Fruit fly (Drosophila melanogaster): ENCODE data around the gene squ.

Gene squ

dm6 chr2L:16684908-16685611, 5.2 kb downstream of the squ start (continued):
- no peak for TF ChIP-seq ken (GFP tag; IDR thresholded peaks at IDR 0.05)
- TF ChIP-seq sna (GFP tag; IDR thresholded peaks at IDR 0.05; ENCODE audit: partially characterized antibody) = no peak
- TF ChIP-seq ranshi (GFP tag; IDR thresholded peaks at IDR 0.05) = no peak
- no peak for TF ChIP-seq C15 (GFP tag; IDR thresholded peaks at IDR 0.05)
- no peak for TF ChIP-seq Bteb2 (GFP tag; optimal IDR thresholded peaks at IDR 0.05)
- TF ChIP-seq CG11696 (GFP tag; IDR thresholded peaks at IDR 0.05) = no peak
- TF ChIP-seq CG10147 (GFP tag; optimal IDR thresholded peaks at IDR 0.05) = peak; percentile 70
- no peak for TF ChIP-seq D (optimal IDR thresholded peaks at IDR 0.05)
- TF ChIP-seq D (GFP tag; optimal IDR thresholded peaks at IDR 0.05) = peak; percentile 31
- TF ChIP-seq MBD-R2 (GFP tag; IDR thresholded peaks at IDR 0.05) = no peak
- peak; percentile 1 for TF ChIP-seq zen (tag; optimal IDR thresholded peaks at IDR 0.05)
- peak; percentile 25 for TF ChIP-seq Max (GFP tag; optimal IDR thresholded peaks at IDR 0.05)
- no peak for TF ChIP-seq jumu (GFP tag; optimal IDR thresholded peaks at IDR 0.05)
- TF ChIP-seq lab (GFP tag; optimal IDR thresholded peaks at IDR 0.05) = peak; percentile 71
- no peak for TF ChIP-seq da (GFP tag; optimal IDR thresholded peaks at IDR 0.05)
- no peak for TF ChIP-seq ac (GFP tag; optimal IDR thresholded peaks at IDR 0.05)
- peak in 1 of 3 experiments; percentile 33 for TF ChIP-seq lola (GFP tag; optimal IDR thresholded peaks at IDR 0.05)
- no peak for TF ChIP-seq Dip3 (GFP tag; optimal IDR thresholded peaks at IDR 0.05)
- TF ChIP-seq hbn (GFP tag; IDR thresholded peaks at IDR 0.05; ENCODE audit: partially characterized antibody) = 0 out of 2 replicates have a peak, but pooled peaks have one; percentile 18
- peak; percentile 53 for TF ChIP-seq Asciz (GFP tag; optimal IDR thresholded peaks at IDR 0.05)
- peak; percentile 30; the same call in 1 of the 2 replicates for TF ChIP-seq esg (GFP tag; conservative IDR thresholded peaks at IDR 0.05)
- TF ChIP-seq CG42726 (GFP tag; IDR thresholded peaks at IDR 0.05; ENCODE audit: partially characterized antibody) = no peak
- TF ChIP-seq CG12659 (GFP tag; optimal IDR thresholded peaks at IDR 0.05) = peak; percentile 59
- no peak for TF ChIP-seq onecut (GFP tag; IDR thresholded peaks at IDR 0.05)
- peak; percentile 72 for TF ChIP-seq Blimp-1 (GFP tag; optimal IDR thresholded peaks at IDR 0.05)
- TF ChIP-seq Hmr (GFP tag; optimal IDR thresholded peaks at IDR 0.05) = peak; percentile 78
- peak; percentile 80 for TF ChIP-seq phol (tag; optimal IDR thresholded peaks at IDR 0.05)
- no peak for TF ChIP-seq inv (GFP tag; IDR thresholded peaks at IDR 0.05; ENCODE audit: partially characterized antibody)
- TF ChIP-seq CG30020 (tag; optimal IDR thresholded peaks at IDR 0.05) = no peak
- no peak for TF ChIP-seq lbe (GFP tag; optimal IDR thresholded peaks at IDR 0.05)
- TF ChIP-seq CG7928 (GFP tag; optimal IDR thresholded peaks at IDR 0.05) = no peak
- peak; percentile 16 for TF ChIP-seq yki (optimal IDR thresholded peaks at IDR 0.05)
- TF ChIP-seq luna (GFP tag; optimal IDR thresholded peaks at IDR 0.05) = no peak
- no peak for TF ChIP-seq sc (optimal IDR thresholded peaks at IDR 0.05)
- TF ChIP-seq sc (GFP tag; optimal IDR thresholded peaks at IDR 0.05) = no peak
- TF ChIP-seq eve (GFP tag; optimal IDR thresholded peaks at IDR 0.05) = peak in 1 of 2 experiments; percentile 71
- no peak for TF ChIP-seq CG1529 (GFP tag; optimal IDR thresholded peaks at IDR 0.05)
- no peak for TF ChIP-seq Gug (GFP tag; IDR thresholded peaks at IDR 0.05)
- TF ChIP-seq Hr78 (GFP tag; optimal IDR thresholded peaks at IDR 0.05) = peak in 1 of 2 experiments; percentile 42
- TF ChIP-seq pfk (GFP tag; optimal IDR thresholded peaks at IDR 0.05) = no peak
- TF ChIP-seq insv (GFP tag; optimal IDR thresholded peaks at IDR 0.05) = no peak
- TF ChIP-seq TFAM (GFP tag; optimal IDR thresholded peaks at IDR 0.05) = no peak
- no peak for TF ChIP-seq CG9876 (GFP tag; optimal IDR thresholded peaks at IDR 0.05)
- no peak for TF ChIP-seq pb (GFP tag; optimal IDR thresholded peaks at IDR 0.05)
- no peak for TF ChIP-seq Aef1 (GFP tag; IDR thresholded peaks at IDR 0.05)
- TF ChIP-seq CG34224 (GFP tag; IDR thresholded peaks at IDR 0.05; ENCODE audit: partially characterized antibody) = no peak; the same call in 2 of the 3 replicates
- no peak for TF ChIP-seq CG18476 (GFP tag; optimal IDR thresholded peaks at IDR 0.05)
- peak; percentile 58 for TF ChIP-seq Hr3 (GFP tag; optimal IDR thresholded peaks at IDR 0.05)
- TF ChIP-seq wek (GFP tag; optimal IDR thresholded peaks at IDR 0.05) = no peak

Data from whole organism, embryonic.